Fruit fly (Drosophila melanogaster): ENCODE data around the gene nAChRbeta3.
A peak's percentile ranks its signal among the peaks of the same experiment; 100 is the strongest.

The nAChRbeta3 gene

dm6 chr2L:521940-522632 lies 22.8 kb upstream of the nAChRbeta3 start (continued):
- no peak for TF ChIP-seq CG1792 (GFP tag; optimal IDR thresholded peaks at IDR 0.05)
- TF ChIP-seq Med (GFP tag) = peak; percentile 86
- TF ChIP-seq CG10565 (GFP tag; optimal IDR thresholded peaks at IDR 0.05) = no peak
- TF ChIP-seq repo (GFP tag; optimal IDR thresholded peaks at IDR 0.05) = peak; percentile 30
- no peak for TF ChIP-seq gcm2 (GFP tag; optimal IDR thresholded peaks at IDR 0.05)
- peak; percentile 65 for TF ChIP-seq peb (GFP tag; IDR thresholded peaks at IDR 0.05)
- peak; percentile 86 for TF ChIP-seq CG4424 (GFP tag; optimal IDR thresholded peaks at IDR 0.05)
- TF ChIP-seq cwo (GFP tag; optimal IDR thresholded peaks at IDR 0.05) = peak; percentile 75
- TF ChIP-seq Sry-δ (GFP tag; optimal IDR thresholded peaks at IDR 0.05) = no peak
- TF ChIP-seq sens (GFP tag) = peak; percentile 96
- peak; percentile 86 for TF ChIP-seq oc (tag; optimal IDR thresholded peaks at IDR 0.05)
- TF ChIP-seq CG4854 (GFP tag; optimal IDR thresholded peaks at IDR 0.05) = no peak
- peak; percentile 47 for TF ChIP-seq CG12155 (GFP tag; optimal IDR thresholded peaks at IDR 0.05)
- no peak; the same call in 1 of the 2 replicates for TF ChIP-seq klu (GFP tag; IDR thresholded peaks at IDR 0.05)
- peak in 1 of 2 experiments; percentile 86 for TF ChIP-seq bsh (GFP tag; optimal IDR thresholded peaks at IDR 0.05)
- TF ChIP-seq salm (tag; optimal IDR thresholded peaks at IDR 0.05) = peak; percentile 59
- TF ChIP-seq corto (GFP tag; optimal IDR thresholded peaks at IDR 0.05) = no peak
- no peak for TF ChIP-seq CG7963 (GFP tag; IDR thresholded peaks at IDR 0.05; ENCODE audit: partially characterized antibody)
- peak; percentile 55; the same call in 1 of the 2 replicates for TF ChIP-seq CG7372 (GFP tag; IDR thresholded peaks at IDR 0.05)
- TF ChIP-seq HLH54F (GFP tag; optimal IDR thresholded peaks at IDR 0.05) = peak; percentile 24
- no peak for TF ChIP-seq luna (GFP tag; optimal IDR thresholded peaks at IDR 0.05)
- peak; percentile 77 for TF ChIP-seq dimm (GFP tag; IDR thresholded peaks at IDR 0.05)
- no peak for TF ChIP-seq CG42726 (GFP tag; IDR thresholded peaks at IDR 0.05; ENCODE audit: partially characterized antibody)
- no peak for TF ChIP-seq grn (GFP tag; optimal IDR thresholded peaks at IDR 0.05)
- peak; percentile 75 for TF ChIP-seq nmo (GFP tag; optimal IDR thresholded peaks at IDR 0.05)
- peak; percentile 56 for TF ChIP-seq Sox100B (GFP tag; optimal IDR thresholded peaks at IDR 0.05)
- peak; percentile 81 for TF ChIP-seq CG14050 (GFP tag; IDR thresholded peaks at IDR 0.05)
- peak; percentile 72 for TF ChIP-seq CG15696 (tag; optimal IDR thresholded peaks at IDR 0.05)
- TF ChIP-seq gsb-n (tag; optimal IDR thresholded peaks at IDR 0.05) = peak; percentile 82
- TF ChIP-seq CG3163 (GFP tag; optimal IDR thresholded peaks at IDR 0.05) = no peak
- peak; percentile 76 for TF ChIP-seq chn (GFP tag; optimal IDR thresholded peaks at IDR 0.05)
- TF ChIP-seq gcm (GFP tag; optimal IDR thresholded peaks at IDR 0.05) = peak; percentile 67
- peak; percentile 16 for TF ChIP-seq CG10147 (GFP tag; optimal IDR thresholded peaks at IDR 0.05)
- TF ChIP-seq CG6791 (GFP tag; IDR thresholded peaks at IDR 0.05; ENCODE audit: partially characterized antibody) = no peak
- peak; percentile 2 for TF ChIP-seq Ets65A (GFP tag)
- 0 out of 2 replicates have a peak, but pooled peaks have one; percentile 32 for TF ChIP-seq bowl (GFP tag; IDR thresholded peaks at IDR 0.05)
- TF ChIP-seq B-H1 (GFP tag; IDR thresholded peaks at IDR 0.05) = peak; percentile 81
- peak; percentile 49 for TF ChIP-seq Nf-YB (GFP tag; optimal IDR thresholded peaks at IDR 0.05)
- TF ChIP-seq CG1647 (GFP tag; optimal IDR thresholded peaks at IDR 0.05) = peak; percentile 61
- TF ChIP-seq Jarid2 (GFP tag; optimal IDR thresholded peaks at IDR 0.05) = peak; percentile 61
- no peak for TF ChIP-seq BEAF-32 (GFP tag; optimal IDR thresholded peaks at IDR 0.05)
- peak; percentile 69 for TF ChIP-seq Ssrp (tag; optimal IDR thresholded peaks at IDR 0.05)
- TF ChIP-seq D19A (tag; optimal IDR thresholded peaks at IDR 0.05) = peak; percentile 75
- peak; percentile 46 for TF ChIP-seq pum (GFP tag; optimal IDR thresholded peaks at IDR 0.05)
- no peak for TF ChIP-seq CG7928 (GFP tag; optimal IDR thresholded peaks at IDR 0.05)
- TF ChIP-seq bcd (GFP tag; optimal IDR thresholded peaks at IDR 0.05) = peak; percentile 77
- peak; percentile 41 for TF ChIP-seq CHES-1-like (GFP tag; optimal IDR thresholded peaks at IDR 0.05)
- peak; percentile 61; the same call in 2 of the 3 replicates for TF ChIP-seq Mrtf (GFP tag; IDR thresholded peaks at IDR 0.05)
- peak; percentile 70 for TF ChIP-seq Hsf (GFP tag; optimal IDR thresholded peaks at IDR 0.05)

Data from whole organism, embryonic.